Worm (Caenorhabditis elegans) whole organism, L4 larva: Measurements from ENCODE around the gene C28D4.8.

Experiments
- Y105C5A.15 ChIP-seq: fragments of 200-800 bp; sonication (Bioruptor generic); IDR thresholded peaks from 2 replicates; pipeline ENCODE4 v1.3.6; 2022; ENCODE audit warnings: missing genetic modification characterization, missing compliant biosample characterization
- dve-1 ChIP-seq: sonication (generic microtip); optimal IDR thresholded peaks from 2 replicates; lab custom pipeline; 2017; ENCODE audit warnings: antibody characterized with exemption, mild to moderate bottlenecking, missing genetic modification characterization, missing compliant biosample characterization; ENCODE audit not compliant: insufficient read depth

- TF ChIP-seq Y105C5A.15 (GFP tag; lab: Robert Waterston, UW), result no peak
- no peak for TF ChIP-seq dve-1
These were observed 29.8 kb upstream of the C28D4.8 start, which contains the start of gene T13F2.6 for ce11 chrIV:9778016-9778415.
